Worm (Caenorhabditis elegans): ENCODE results near the gene kvs-3.
"Not testable (repeated sequence)": the region's sequence is repeated elsewhere in the genome, so short reads cannot be mapped to it uniquely, and the experiment has no call there.

The kvs-3 gene

ce11 chrV:9341814-9342213 is 23.7 kb downstream of the kvs-3 start (continued):
- peak; percentile 56 for TF ChIP-seq vab-7 (GFP tag; IDR thresholded peaks at IDR 0.05)
- TF ChIP-seq dmd-6 (GFP tag; IDR thresholded peaks at IDR 0.05): peak; percentile 55
- TF ChIP-seq ctbp-1 (GFP tag; IDR thresholded peaks at IDR 0.05): peak; percentile 75
- TF ChIP-seq D1046.2 (GFP tag; IDR thresholded peaks at IDR 0.05): peak; percentile 83
- TF ChIP-seq lin-29 (GFP tag; IDR thresholded peaks at IDR 0.05): peak; percentile 88
- peak; percentile 94 for TF ChIP-seq Y105C5A.15 (GFP tag; IDR thresholded peaks at IDR 0.05)
- peak; percentile 92 for TF ChIP-seq tra-1 (GFP tag; IDR thresholded peaks at IDR 0.05)
- peak; percentile 74; the same call in 1 of the 2 replicates for TF ChIP-seq zip-11 (GFP tag; IDR thresholded peaks at IDR 0.05)

ce11 chrV:9342282-9342681 is 24.2 kb downstream of the kvs-3 start:
- TF ChIP-seq ZK337.2 (GFP tag; IDR thresholded peaks at IDR 0.05): 0 out of 2 replicates have a peak, but pooled peaks have one; percentile 61
- TF ChIP-seq dmd-6 (GFP tag; IDR thresholded peaks at IDR 0.05): peak; percentile 66
- peak; percentile 76 for TF ChIP-seq snpc-1.2 (GFP tag; IDR thresholded peaks at IDR 0.05)
- TF ChIP-seq Y75B8A.6 (GFP tag; IDR thresholded peaks at IDR 0.05): peak; percentile 94
- peak; percentile 76; the same call in 1 of the 2 replicates for TF ChIP-seq Y105C5A.15 (GFP tag; IDR thresholded peaks at IDR 0.05)
- TF ChIP-seq D1046.2 (GFP tag; IDR thresholded peaks at IDR 0.05): peak; percentile 88
- 0 out of 2 replicates have a peak, but pooled peaks have one; percentile 49 for TF ChIP-seq F44E2.7 (GFP tag; IDR thresholded peaks at IDR 0.05)
- peak; percentile 83 for TF ChIP-seq Y48G9A.11 (GFP tag; IDR thresholded peaks at IDR 0.05)
- TF ChIP-seq lin-29 (GFP tag; IDR thresholded peaks at IDR 0.05): peak; percentile 76
- TF ChIP-seq vab-7 (GFP tag; IDR thresholded peaks at IDR 0.05): peak; percentile 42; the same call in 1 of the 2 replicates
- peak; percentile 68 for TF ChIP-seq mxl-2 (GFP tag; conservative IDR thresholded peaks at IDR 0.05)
- TF ChIP-seq nhr-41 (GFP tag; IDR thresholded peaks at IDR 0.05): 0 out of 2 replicates have a peak, but pooled peaks have one; percentile 42
- TF ChIP-seq pha-4 (GFP tag; IDR thresholded peaks at IDR 0.05): peak; percentile 95
- not testable (repeated sequence) for TF ChIP-seq pha-4 (tag; optimal IDR thresholded peaks at IDR 0.05)
- TF ChIP-seq php-3 (GFP tag; IDR thresholded peaks at IDR 0.05): peak; percentile 86
- peak; percentile 81; the same call in 1 of the 2 replicates for TF ChIP-seq tra-1 (GFP tag; IDR thresholded peaks at IDR 0.05)
- peak; percentile 59; the same call in 1 of the 2 replicates for TF ChIP-seq madf-9 (GFP tag; conservative IDR thresholded peaks at IDR 0.05)
- peak; percentile 64 to 83; a peak in 3 of 4 replicates for TF ChIP-seq madf-5 (GFP tag; IDR thresholded peaks at IDR 0.05)
- peak; percentile 76 for TF ChIP-seq arid-1 (GFP tag; conservative IDR thresholded peaks at IDR 0.05)
- peak; percentile 53; the same call in 1 of the 2 replicates for TF ChIP-seq lin-1 (GFP tag; IDR thresholded peaks at IDR 0.05)
- TF ChIP-seq ceh-20 (GFP tag; IDR thresholded peaks at IDR 0.05): peak; percentile 83
- TF ChIP-seq lin-38 (GFP tag; IDR thresholded peaks at IDR 0.05): peak; percentile 78
- TF ChIP-seq zip-11 (GFP tag; IDR thresholded peaks at IDR 0.05): peak; percentile 80; the same call in 1 of the 2 replicates
- TF ChIP-seq nhr-42 (GFP tag; IDR thresholded peaks at IDR 0.05): peak; percentile 90
- peak; percentile 97 for TF ChIP-seq zfp-3 (GFP tag; conservative IDR thresholded peaks at IDR 0.05)
- TF ChIP-seq egl-43 (GFP tag; IDR thresholded peaks at IDR 0.05): peak; percentile 89
- TF ChIP-seq T26A8.4 (GFP tag; IDR thresholded peaks at IDR 0.05): peak; percentile 79
- peak; percentile 71; the same call in 1 of the 2 replicates for TF ChIP-seq dmd-9 (GFP tag; IDR thresholded peaks at IDR 0.05)
- TF ChIP-seq dmd-8 (GFP tag; IDR thresholded peaks at IDR 0.05): 0 out of 2 replicates have a peak, but pooled peaks have one; percentile 56
- peak; percentile 80 for TF ChIP-seq hmg-1.1 (GFP tag; IDR thresholded peaks at IDR 0.05)
- peak; percentile 81 for TF ChIP-seq saeg-2 (GFP tag; IDR thresholded peaks at IDR 0.05)
- peak; percentile 82 for TF ChIP-seq ctbp-1 (GFP tag; IDR thresholded peaks at IDR 0.05)
- peak; percentile 63; the same call in 1 of the 2 replicates for TF ChIP-seq lim-7 (GFP tag; IDR thresholded peaks at IDR 0.05)
- peak; percentile 85 for TF ChIP-seq mdt-29 (GFP tag; IDR thresholded peaks at IDR 0.05)

- TF ChIP-seq Y105C5A.15 (GFP tag; IDR thresholded peaks at IDR 0.05) (0 out of 2 replicates have a peak, but pooled peaks have one; percentile 9), ceh-62 (tag; optimal IDR thresholded peaks at IDR 0.05) (no peak), pha-4 (GFP tag; IDR thresholded peaks at IDR 0.05) (peak; percentile 58; the same call in 1 of the 2 replicates), pha-4 (tag; optimal IDR thresholded peaks at IDR 0.05) (no peak), madf-5 (GFP tag; IDR thresholded peaks at IDR 0.05) (no peak), arid-1 (GFP tag; conservative IDR thresholded peaks at IDR 0.05) (peak; percentile 48; the same call in 1 of the 2 replicates), dve-1 (tag; optimal IDR thresholded peaks at IDR 0.05; ENCODE audit: insufficient read depth) (peak; percentile 9), dmd-9 (GFP tag; IDR thresholded peaks at IDR 0.05) (peak; percentile 56; the same call in 1 of the 2 replicates), F37D6.2 (tag; optimal IDR thresholded peaks at IDR 0.05) (no peak), snpc-4 (tag; optimal IDR thresholded peaks at IDR 0.05) (no peak), spr-3 (GFP tag; optimal IDR thresholded peaks at IDR 0.05) (no peak), daf-19 (GFP tag; conservative IDR thresholded peaks at IDR 0.05) (peak; percentile 80; the same call in 1 of the 2 replicates), lin-38 (GFP tag; IDR thresholded peaks at IDR 0.05) (peak; percentile 73), attf-4 (tag; optimal IDR thresholded peaks at IDR 0.05) (no peak), Y75B8A.6 (GFP tag; IDR thresholded peaks at IDR 0.05) (no peak), zfp-3 (GFP tag; conservative IDR thresholded peaks at IDR 0.05) (peak; percentile 84), zip-11 (GFP tag; IDR thresholded peaks at IDR 0.05) (0 out of 2 replicates have a peak, but pooled peaks have one; percentile 33), madf-9 (GFP tag; conservative IDR thresholded peaks at IDR 0.05) (0 out of 2 replicates have a peak, but pooled peaks have one; percentile 45), nhr-10 (tag; optimal IDR thresholded peaks at IDR 0.05) (no peak), jun-1 (tag; optimal IDR thresholded peaks at IDR 0.05) (no peak)
Observed at ce11 chrV:9342965-9343628, 25.0 kb downstream of the kvs-3 start.

Measured in whole organism, L4 larva.